Fruit fly (Drosophila melanogaster) S2 (cell line): ENCODE data around the gene CG3527.

Experiments used
- CG8478 ChIP-seq: fragments of >200 bp; optimal IDR thresholded peaks from 2 replicates; lab custom pipeline; 2018
- CTCF ChIP-seq, 2 experiments: fragments of >200 bp; optimal IDR thresholded peaks; 2 replicates each; lab custom pipeline; 2018

The CG3527 gene

dm6 chrX:4555833-4556232, 4.1 kb downstream of the CG3527 start:
- TF ChIP-seq CG8478 (lab: Kevin White, UChicago), result no peak
- TF ChIP-seq CTCF (optimal IDR thresholded peaks at IDR 0.05; lab: Kevin White, UChicago), result no peak

dm6 chrX:4557772-4558171, 6.0 kb downstream of the CG3527 start, which contains the start of gene CG3546:
CG3546 (plus strand) TSS chrX:4558072.
- TF ChIP-seq CTCF (optimal IDR thresholded peaks at IDR 0.05; lab: Kevin White, UChicago) (no peak), CG8478 (lab: Kevin White, UChicago) (no peak)

dm6 chrX:4560182-4560845, 8.5 kb downstream of the CG3527 start:
- TF ChIP-seq CG8478 (lab: Kevin White, UChicago) (no peak), CTCF (optimal IDR thresholded peaks at IDR 0.05; lab: Kevin White, UChicago) (peak; percentile 79)

dm6 chrX:4563980-4564379, 12.2 kb downstream of the CG3527 start:
- TF ChIP-seq CG8478 (lab: Kevin White, UChicago) (no peak), CTCF (optimal IDR thresholded peaks at IDR 0.05; lab: Kevin White, UChicago) (no peak)

- TF ChIP-seq CG8478 (lab: Kevin White, UChicago) (no peak), CTCF (optimal IDR thresholded peaks at IDR 0.05; lab: Kevin White, UChicago) (no peak)
These were observed 13.2 kb downstream of the CG3527 start for dm6 chrX:4564962-4565361.

- TF ChIP-seq CTCF (optimal IDR thresholded peaks at IDR 0.05; lab: Kevin White, UChicago) (no peak), CG8478 (lab: Kevin White, UChicago) (no peak)
These were observed 20.1 kb downstream of the CG3527 start, which contains the start of gene CG12684 for dm6 chrX:4571829-4572228. CG12684 (minus strand) TSS chrX:4571929.

dm6 chrX:4573971-4574370, 22.2 kb downstream of the CG3527 start:
- TF ChIP-seq CG8478 (lab: Kevin White, UChicago) (no peak), CTCF (optimal IDR thresholded peaks at IDR 0.05; lab: Kevin White, UChicago) (no peak)

dm6 chrX:4581769-4582168, 30.0 kb downstream of the CG3527 start:
- no peak for TF ChIP-seq CTCF (optimal IDR thresholded peaks at IDR 0.05; lab: Kevin White, UChicago)
- TF ChIP-seq CG8478 (lab: Kevin White, UChicago), result no peak

dm6 chrX:4582422-4582821, 30.6 kb downstream of the CG3527 start:
- TF ChIP-seq CTCF (optimal IDR thresholded peaks at IDR 0.05; lab: Kevin White, UChicago), result no peak
- TF ChIP-seq CG8478 (lab: Kevin White, UChicago), result no peak

dm6 chrX:4587584-4587983, 35.8 kb downstream of the CG3527 start:
- TF ChIP-seq CG8478 (lab: Kevin White, UChicago), result no peak
- no peak for TF ChIP-seq CTCF (optimal IDR thresholded peaks at IDR 0.05; lab: Kevin White, UChicago)

- TF ChIP-seq CG8478 (lab: Kevin White, UChicago), result no peak
- no peak for TF ChIP-seq CTCF (optimal IDR thresholded peaks at IDR 0.05; lab: Kevin White, UChicago)
These were observed 37.2 kb downstream of the CG3527 start for dm6 chrX:4588981-4589380.

dm6 chrX:4589951-4590771, 38.4 kb downstream of the CG3527 start:
- no peak for TF ChIP-seq CTCF (optimal IDR thresholded peaks at IDR 0.05; lab: Kevin White, UChicago)
- TF ChIP-seq CG8478 (lab: Kevin White, UChicago), result no peak

dm6 chrX:4590772-4591064, 38.9 kb downstream of the CG3527 start:
- TF ChIP-seq CTCF (optimal IDR thresholded peaks at IDR 0.05; lab: Kevin White, UChicago) (no peak), CG8478 (lab: Kevin White, UChicago) (no peak)

- TF ChIP-seq CTCF (optimal IDR thresholded peaks at IDR 0.05; lab: Kevin White, UChicago), result no peak
- TF ChIP-seq CG8478 (lab: Kevin White, UChicago), result no peak
These were observed 40.5 kb downstream of the CG3527 start for dm6 chrX:4592258-4592657.

dm6 chrX:4596467-4597183, 44.9 kb downstream of the CG3527 start:
- TF ChIP-seq CTCF (optimal IDR thresholded peaks at IDR 0.05; lab: Kevin White, UChicago), result no peak
- no peak for TF ChIP-seq CG8478 (lab: Kevin White, UChicago)
